Fruit fly (Drosophila melanogaster): ENCODE measurements around the gene CG13305.

CG13305 gene

DNA sequence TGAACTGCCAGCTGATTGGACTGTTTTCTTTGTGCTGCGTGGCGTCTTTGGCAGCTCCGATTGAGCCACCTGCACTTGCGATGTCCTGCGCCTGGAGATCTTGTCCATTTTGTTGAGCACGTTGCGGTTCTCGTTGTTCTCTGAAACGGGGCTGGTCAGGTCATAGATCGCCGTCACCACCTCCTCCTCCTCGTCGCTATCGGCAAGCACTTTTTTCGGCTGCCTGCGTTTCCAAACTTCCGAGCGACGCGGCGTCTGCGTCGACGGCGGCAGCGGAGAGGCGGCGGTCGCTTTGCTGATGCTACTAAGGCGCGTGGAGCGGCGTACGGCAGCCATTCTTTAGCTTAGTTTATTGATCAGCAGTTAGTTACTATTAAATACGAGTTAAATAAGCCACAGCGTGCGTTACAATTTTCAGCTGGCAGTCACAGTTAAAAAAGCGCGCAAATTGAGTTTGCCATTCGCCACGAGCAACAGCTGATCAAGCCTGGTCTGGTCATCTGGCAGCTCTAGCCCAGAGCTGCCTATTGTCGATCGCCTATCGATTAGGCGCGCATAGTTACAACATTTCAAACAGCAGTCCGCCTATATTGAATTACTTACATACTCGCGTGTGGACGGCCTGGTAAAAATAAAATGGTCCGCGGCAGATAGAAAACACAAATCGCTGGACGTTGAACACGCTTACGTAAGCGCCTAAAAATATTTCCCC is 12.9 kb downstream of the CG13305 start, which contains the start of gene Cdc6 (continued):
- peak; percentile 34; the same call in 1 of the 2 replicates for TF ChIP-seq Scr (GFP tag; IDR thresholded peaks at IDR 0.05; ENCODE audit: partially characterized antibody)
- no peak for TF ChIP-seq CG8944 (GFP tag; optimal IDR thresholded peaks at IDR 0.05)
- TF ChIP-seq CG3847 (GFP tag; IDR thresholded peaks at IDR 0.05), result peak; percentile 19; the same call in 1 of the 2 replicates
- TF ChIP-seq Elba2 (GFP tag; optimal IDR thresholded peaks at IDR 0.05), result no peak
- no peak for TF ChIP-seq HHEX (GFP tag; optimal IDR thresholded peaks at IDR 0.05)
- no peak for TF ChIP-seq Nf-YB (GFP tag; optimal IDR thresholded peaks at IDR 0.05)
- TF ChIP-seq hkb (optimal IDR thresholded peaks at IDR 0.05), result no peak
- no peak for TF ChIP-seq hkb (GFP tag; IDR thresholded peaks at IDR 0.05)
- peak; percentile 70; the same call in 1 of the 2 replicates for TF ChIP-seq E2f1 (GFP tag; IDR thresholded peaks at IDR 0.05)
- TF ChIP-seq z (GFP tag; IDR thresholded peaks at IDR 0.05), result no peak
- TF ChIP-seq Dfd (GFP tag; optimal IDR thresholded peaks at IDR 0.05), result no peak
- TF ChIP-seq nmo (GFP tag; optimal IDR thresholded peaks at IDR 0.05), result peak; percentile 7
- no peak for TF ChIP-seq ssp (GFP tag; IDR thresholded peaks at IDR 0.05)
- TF ChIP-seq Atf6 (GFP tag; IDR thresholded peaks at IDR 0.05), result no peak
- TF ChIP-seq CG17829 (tag; optimal IDR thresholded peaks at IDR 0.05), result peak; percentile 12
- TF ChIP-seq hb (GFP tag; IDR thresholded peaks at IDR 0.05; ENCODE audit: partially characterized antibody), result no peak
- TF ChIP-seq scrt (GFP tag; optimal IDR thresholded peaks at IDR 0.05), result no peak
- no peak for TF ChIP-seq slbo (GFP tag; IDR thresholded peaks at IDR 0.05)
- peak; percentile 13 for TF ChIP-seq phol (tag; optimal IDR thresholded peaks at IDR 0.05)
- TF ChIP-seq Hand (GFP tag; optimal IDR thresholded peaks at IDR 0.05), result no peak
- peak; percentile 13 for TF ChIP-seq CG14710 (tag; optimal IDR thresholded peaks at IDR 0.05)
- TF ChIP-seq CG9797 (GFP tag; optimal IDR thresholded peaks at IDR 0.05), result peak; percentile 29
- no peak for TF ChIP-seq tll (GFP tag; optimal IDR thresholded peaks at IDR 0.05)
- TF ChIP-seq oc (tag; optimal IDR thresholded peaks at IDR 0.05), result no peak
- no peak for TF ChIP-seq gce (GFP tag; IDR thresholded peaks at IDR 0.05)
- TF ChIP-seq dysf (GFP tag; IDR thresholded peaks at IDR 0.05), result no peak
- no peak for TF ChIP-seq sug (tag; optimal IDR thresholded peaks at IDR 0.05)
- no peak for TF ChIP-seq eyg (GFP tag; optimal IDR thresholded peaks at IDR 0.05)
- no peak for TF ChIP-seq CG17802 (tag; optimal IDR thresholded peaks at IDR 0.05)
- no peak for TF ChIP-seq Xbp1 (GFP tag; optimal IDR thresholded peaks at IDR 0.05)
- TF ChIP-seq jigr1 (GFP tag; IDR thresholded peaks at IDR 0.05), result no peak
- no peak for TF ChIP-seq zfh2 (GFP tag; optimal IDR thresholded peaks at IDR 0.05)

- TF ChIP-seq CG12769 (tag; optimal IDR thresholded peaks at IDR 0.05), result peak; percentile 51
- peak; percentile 88 for TF ChIP-seq sd (tag; optimal IDR thresholded peaks at IDR 0.05)
- no peak for TF ChIP-seq CG8290 (GFP tag; optimal IDR thresholded peaks at IDR 0.05)
- TF ChIP-seq CG8290 (tag; optimal IDR thresholded peaks at IDR 0.05), result no peak
- 0 out of 2 replicates have a peak, but pooled peaks have one; percentile 11 for TF ChIP-seq crol (GFP tag; IDR thresholded peaks at IDR 0.05)
- peak; percentile 87 for TF ChIP-seq sr (GFP tag; IDR thresholded peaks at IDR 0.05)
- TF ChIP-seq cg (GFP tag; optimal IDR thresholded peaks at IDR 0.05), result peak; percentile 0
- no peak for TF ChIP-seq Doc3 (GFP tag; IDR thresholded peaks at IDR 0.05; ENCODE audit: partially characterized antibody)
- peak; percentile 65 for TF ChIP-seq CG10543 (GFP tag; optimal IDR thresholded peaks at IDR 0.05)
- TF ChIP-seq CG11504 (tag; optimal IDR thresholded peaks at IDR 0.05), result no peak
- TF ChIP-seq CG10979 (tag; optimal IDR thresholded peaks at IDR 0.05), result no peak
- peak; percentile 73 for TF ChIP-seq Med (GFP tag)
- no peak for TF ChIP-seq CG8089 (GFP tag; optimal IDR thresholded peaks at IDR 0.05)
- TF ChIP-seq Deaf1 (tag; optimal IDR thresholded peaks at IDR 0.05), result peak; percentile 22
Measured at dm6 chr3L:8629701-8630343, 16.8 kb downstream of the CG13305 start.
